Worm (Caenorhabditis elegans): ENCODE data around the gene C39E9.8.

DNA sequence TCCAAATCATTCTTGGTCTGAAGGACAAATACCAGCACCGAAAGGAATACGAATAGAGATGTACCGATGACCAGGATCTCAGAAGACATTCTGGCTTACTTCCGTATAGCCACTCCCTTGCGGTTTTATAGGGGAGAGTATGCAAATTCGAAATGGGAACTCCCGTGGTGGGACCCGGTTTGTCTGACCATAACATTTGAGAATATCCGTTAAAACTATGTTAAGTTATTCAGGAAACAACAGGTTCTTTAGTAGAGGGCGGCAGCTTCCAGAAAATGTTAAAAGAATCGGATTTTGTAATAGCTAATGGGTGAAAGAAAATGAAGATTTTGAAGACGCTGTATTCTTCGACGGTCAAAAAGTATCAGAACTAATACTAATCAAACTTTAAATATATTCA, 12.0 kb upstream of the C39E9.8 start, which contains the start of gene col-131:
- TF ChIP-seq him-1 (tag; optimal IDR thresholded peaks at IDR 0.05), result no peak
- TF ChIP-seq W03F9.2 (tag; optimal IDR thresholded peaks at IDR 0.05), result no peak
- no peak for TF ChIP-seq dao-5 (tag; optimal IDR thresholded peaks at IDR 0.05)

All from whole organism, L4/young adult.